Worm (Caenorhabditis elegans): Measurements from ENCODE around the gene unc-1.

unc-1 gene

DNA sequence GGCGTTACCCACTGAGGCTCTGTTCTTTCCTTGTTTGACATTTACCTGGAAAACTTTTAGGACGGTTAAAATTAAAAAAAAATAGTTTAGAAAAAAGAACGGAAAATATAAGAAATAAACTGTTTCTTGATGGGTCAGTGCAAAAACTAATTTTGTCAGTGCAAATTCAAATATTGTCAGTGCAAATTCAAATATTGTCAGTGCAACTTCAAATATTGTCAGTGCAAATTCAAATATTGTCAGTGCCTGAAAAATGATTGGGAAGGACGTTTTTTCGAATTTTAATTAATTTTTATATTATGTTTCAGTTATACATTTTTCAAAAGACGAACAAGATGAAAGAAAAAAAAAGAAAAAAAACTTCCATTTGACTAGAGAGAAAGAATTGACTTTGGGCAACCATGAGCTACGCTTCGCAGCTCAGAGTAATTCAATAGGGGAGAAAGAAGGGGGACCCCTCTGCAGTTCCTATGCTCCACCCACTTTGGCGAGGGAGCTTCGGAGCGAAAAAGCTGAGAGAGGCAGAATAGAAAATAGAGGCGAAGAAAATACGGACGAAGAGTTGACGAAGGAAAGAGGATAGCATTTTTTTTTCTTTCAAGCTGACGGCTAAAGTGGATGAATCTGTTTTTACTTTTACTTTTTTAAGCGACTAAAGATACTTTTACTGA, at the start of gene unc-1:
Gene unc-1 (minus strand): TSS at position 51 of the 671 bp plus-strand sequence.
- no peak for TF ChIP-seq elt-1 (tag; optimal IDR thresholded peaks at IDR 0.05)
- no peak for TF ChIP-seq nhr-77 (tag; optimal IDR thresholded peaks at IDR 0.05)
- peak; percentile 59 for TF ChIP-seq nfya-1 (tag; optimal IDR thresholded peaks at IDR 0.05; ENCODE audit: insufficient read depth)
- TF ChIP-seq hmg-11 (tag; optimal IDR thresholded peaks at IDR 0.05), result peak; percentile 82
- peak; percentile 64 for TF ChIP-seq lin-39 (tag; optimal IDR thresholded peaks at IDR 0.05)
- no peak for TF ChIP-seq nhr-12 (tag; optimal IDR thresholded peaks at IDR 0.05)

- TF ChIP-seq fkh-2 (tag; optimal IDR thresholded peaks at IDR 0.05) (no peak), nhr-11 (tag; optimal IDR thresholded peaks at IDR 0.05) (no peak), ztf-4 (tag; optimal IDR thresholded peaks at IDR 0.05) (no peak), ceh-82 (tag; optimal IDR thresholded peaks at IDR 0.05) (no peak), jun-1 (tag; optimal IDR thresholded peaks at IDR 0.05) (no peak), snpc-4 (tag; optimal IDR thresholded peaks at IDR 0.05) (no peak), pha-4 (tag; optimal IDR thresholded peaks at IDR 0.05) (no peak), lin-15B (tag; optimal IDR thresholded peaks at IDR 0.05) (no peak), fos-1 (tag; optimal IDR thresholded peaks at IDR 0.05) (no peak), nhr-25 (tag; optimal IDR thresholded peaks at IDR 0.05) (no peak)
Measured at ce11 chrX:1111603-1112002, 49.4 kb upstream of the unc-1 start, which contains the start of gene C05D9.3. Gene C05D9.3, plus strand, starts transcription at chrX:1111903.

ce11 chrX:1110723-1111122, 48.5 kb upstream of the unc-1 start:
- TF ChIP-seq elt-2 (tag; optimal IDR thresholded peaks at IDR 0.05) (no peak), lin-39 (tag; optimal IDR thresholded peaks at IDR 0.05) (peak; percentile 41), ceh-16 (tag; optimal IDR thresholded peaks at IDR 0.05) (no peak), pha-4 (tag; optimal IDR thresholded peaks at IDR 0.05) (no peak), hmg-11 (tag; optimal IDR thresholded peaks at IDR 0.05) (no peak), snpc-4 (tag; optimal IDR thresholded peaks at IDR 0.05) (no peak), unc-39 (tag; optimal IDR thresholded peaks at IDR 0.05) (no peak)

DNA sequence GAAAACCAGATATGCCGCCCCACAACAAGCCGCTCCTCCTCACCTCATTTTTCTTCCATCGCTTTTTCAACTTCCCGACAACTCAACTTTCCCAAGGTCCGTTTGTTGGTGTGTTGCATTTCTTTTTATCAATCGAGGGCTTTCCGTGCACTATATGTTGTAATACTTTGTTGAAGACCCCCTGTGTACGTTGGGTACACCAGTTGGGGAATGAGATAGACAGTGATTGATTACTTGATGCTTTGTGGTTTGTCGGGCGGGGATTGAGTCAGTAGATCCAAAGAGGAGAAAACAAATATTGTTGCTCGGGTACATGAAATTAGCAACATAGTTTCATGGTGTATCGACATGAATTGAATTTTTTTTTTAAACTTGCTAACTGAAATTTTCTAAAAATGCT, 46.6 kb upstream of the unc-1 start:
- TF ChIP-seq ceh-9 (tag; optimal IDR thresholded peaks at IDR 0.05) (no peak), snpc-4 (tag; optimal IDR thresholded peaks at IDR 0.05) (no peak), tbx-2 (tag; optimal IDR thresholded peaks at IDR 0.05) (no peak), pqm-1 (tag; optimal IDR thresholded peaks at IDR 0.05) (no peak), fkh-2 (tag; optimal IDR thresholded peaks at IDR 0.05) (no peak), lin-39 (tag; optimal IDR thresholded peaks at IDR 0.05) (peak; percentile 84)

ce11 chrX:1107758-1108157, 45.5 kb upstream of the unc-1 start, which contains the start of gene C05D9.4:
Gene C05D9.4, plus strand, starts transcription at chrX:1108058.
- TF ChIP-seq ztf-11 (tag; optimal IDR thresholded peaks at IDR 0.05), result no peak
- TF ChIP-seq fkh-2 (tag; optimal IDR thresholded peaks at IDR 0.05), result no peak
- no peak for TF ChIP-seq ztf-4 (tag; optimal IDR thresholded peaks at IDR 0.05)
- no peak for TF ChIP-seq nhr-237 (tag; optimal IDR thresholded peaks at IDR 0.05)
- no peak for TF ChIP-seq pqm-1 (tag; optimal IDR thresholded peaks at IDR 0.05)

ce11 chrX:1103702-1104262, 41.5 kb upstream of the unc-1 start, which contains the start of gene ife-4:
Gene ife-4, plus strand, starts transcription at chrX:1104212.
- TF ChIP-seq nhr-43 (tag; optimal IDR thresholded peaks at IDR 0.05; ENCODE audit: poor library complexity, severe bottlenecking), result no peak
- TF ChIP-seq pha-4 (tag; optimal IDR thresholded peaks at IDR 0.05), result peak; percentile 58
- no peak for TF ChIP-seq unc-39 (tag; optimal IDR thresholded peaks at IDR 0.05)
- TF ChIP-seq elt-1 (tag; optimal IDR thresholded peaks at IDR 0.05), result no peak
- peak; percentile 78 for TF ChIP-seq hmg-11 (tag; optimal IDR thresholded peaks at IDR 0.05)
- peak; percentile 56 for TF ChIP-seq nfya-1 (tag; optimal IDR thresholded peaks at IDR 0.05; ENCODE audit: insufficient read depth)
- peak; percentile 94 for TF ChIP-seq egl-5 (tag; optimal IDR thresholded peaks at IDR 0.05)
- no peak for TF ChIP-seq ceh-16 (tag; optimal IDR thresholded peaks at IDR 0.05)
- TF ChIP-seq snpc-4 (tag; optimal IDR thresholded peaks at IDR 0.05), result no peak
- no peak for TF ChIP-seq nhr-25 (tag; optimal IDR thresholded peaks at IDR 0.05)
- TF ChIP-seq fkh-2 (tag; optimal IDR thresholded peaks at IDR 0.05), result no peak
- TF ChIP-seq ZK546.5 (tag; optimal IDR thresholded peaks at IDR 0.05), result no peak
- no peak for TF ChIP-seq unc-62 (GFP tag; optimal IDR thresholded peaks at IDR 0.05)
- TF ChIP-seq aly-2 (tag; optimal IDR thresholded peaks at IDR 0.05), result no peak
- no peak for TF ChIP-seq tbx-2 (tag; optimal IDR thresholded peaks at IDR 0.05)
- TF ChIP-seq ceh-28 (tag; optimal IDR thresholded peaks at IDR 0.05), result peak; percentile 67
- TF ChIP-seq lin-15B (tag; optimal IDR thresholded peaks at IDR 0.05), result peak; percentile 6
- no peak for TF ChIP-seq ceh-9 (tag; optimal IDR thresholded peaks at IDR 0.05)
- peak; percentile 78 for TF ChIP-seq lin-39 (tag; optimal IDR thresholded peaks at IDR 0.05)
- no peak for TF ChIP-seq skn-1 (tag; optimal IDR thresholded peaks at IDR 0.05)

All from whole organism, L3 larva.